Worm (Caenorhabditis elegans) whole organism, young adult: Measurements from ENCODE around the gene nac-2.

Experiments used
- C06A6.2 ChIP-seq: fragments of 200-800 bp; sonication (Bioruptor generic); conservative IDR thresholded peaks from 2 replicates; pipeline ENCODE4 v1.3.6; 2022; ENCODE audit warnings: missing genetic modification characterization, missing compliant biosample characterization
- F10E7.11 ChIP-seq: sonication (generic microtip); optimal IDR thresholded peaks from 2 replicates; lab custom pipeline; 2017; ENCODE audit warnings: mild to moderate bottlenecking, missing genetic modification characterization, moderate library complexity, missing compliant biosample characterization
- F39B2.1 ChIP-seq: fragments of 200-800 bp; sonication (Bioruptor generic); IDR thresholded peaks from 2 replicates; pipeline ENCODE4 v1.3.6; 2022; ENCODE audit warnings: missing genetic modification reagents, missing genetic modification characterization, missing compliant biosample characterization
- F57C9.4 ChIP-seq: sonication (generic microtip); optimal IDR thresholded peaks from 2 replicates; lab custom pipeline; 2017; ENCODE audit warnings: mild to moderate bottlenecking, missing genetic modification characterization, missing compliant biosample characterization
- K12H6.12 ChIP-seq: fragments of 200-800 bp; sonication (Bioruptor generic); optimal IDR thresholded peaks from 2 replicates; lab custom pipeline; 2018; ENCODE audit warnings: mild to moderate bottlenecking, missing genetic modification characterization, missing compliant biosample characterization
- T26A5.8 ChIP-seq: sonication (generic microtip); optimal IDR thresholded peaks from 2 replicates; lab custom pipeline; 2016; ENCODE audit warnings: missing genetic modification characterization, missing compliant biosample characterization
- ZK185.1 ChIP-seq: sonication (generic microtip); optimal IDR thresholded peaks from 2 replicates; lab custom pipeline; 2016; ENCODE audit warnings: mild to moderate bottlenecking, missing genetic modification characterization, missing compliant biosample characterization; ENCODE audit not compliant: poor library complexity, severe bottlenecking
- attf-6 ChIP-seq: fragments of 200-800 bp; sonication (Bioruptor generic); IDR thresholded peaks from 2 replicates; pipeline ENCODE4 v1.3.6; 2022; ENCODE audit warnings: missing genetic modification reagents, missing genetic modification characterization, missing compliant biosample characterization
- cebp-2 ChIP-seq: fragments of 200-800 bp; sonication (Bioruptor generic); IDR thresholded peaks from 2 replicates; pipeline ENCODE4 v1.3.6; 2022; ENCODE audit warnings: missing genetic modification characterization, missing compliant biosample characterization
- ceh-40 ChIP-seq: fragments of 200-800 bp; sonication (Bioruptor generic); IDR thresholded peaks from 2 replicates; pipeline ENCODE4 v1.3.6; 2022; ENCODE audit warnings: missing genetic modification characterization, missing compliant biosample characterization
- chd-7 ChIP-seq: sonication (generic microtip); optimal IDR thresholded peaks from 2 replicates; lab custom pipeline; 2016; ENCODE audit warnings: mild to moderate bottlenecking, missing genetic modification characterization, moderate library complexity, missing compliant biosample characterization
- die-1 ChIP-seq: sonication (generic microtip); optimal IDR thresholded peaks from 2 replicates; lab custom pipeline; 2016; ENCODE audit warnings: missing genotype, mild to moderate bottlenecking, missing genetic modification characterization, missing compliant biosample characterization
- dpff-1 ChIP-seq: sonication (generic microtip); optimal IDR thresholded peaks from 2 replicates; lab custom pipeline; 2017; ENCODE audit warnings: mild to moderate bottlenecking, missing genetic modification characterization, missing compliant biosample characterization
- dpl-1 ChIP-seq: fragments of 150-350 bp; optimal IDR thresholded peaks from 2 replicates; lab custom pipeline; 2014; ENCODE audit warnings: missing biosample characterization, missing genetic modification reagents, missing genetic modification characterization
- efl-1 ChIP-seq: fragments of 150-350 bp; optimal IDR thresholded peaks from 2 replicates; lab custom pipeline; 2014; ENCODE audit warnings: missing biosample characterization, missing genetic modification reagents, missing genetic modification characterization
- egl-18 ChIP-seq: fragments of 200-800 bp; sonication (Bioruptor generic); IDR thresholded peaks from 2 replicates; pipeline ENCODE4 v1.3.6; 2022; ENCODE audit warnings: missing genetic modification reagents, missing genetic modification characterization, missing compliant biosample characterization
- egl-44 ChIP-seq: fragments of 200-800 bp; sonication (Bioruptor generic); IDR thresholded peaks from 2 replicates; pipeline ENCODE4 v1.3.6; 2022; ENCODE audit warnings: missing genetic modification reagents, missing genetic modification characterization, missing compliant biosample characterization
- ekl-4 ChIP-seq: fragments of 200-800 bp; sonication (Bioruptor generic); IDR thresholded peaks from 2 replicates; pipeline ENCODE4 v1.3.6; 2022; ENCODE audit warnings: missing genetic modification reagents, missing genetic modification characterization, missing compliant biosample characterization
- hmg-1.2 ChIP-seq: fragments of 200-800 bp; sonication (Bioruptor generic); IDR thresholded peaks from 2 replicates; pipeline ENCODE4 v1.3.6; 2022; ENCODE audit warnings: missing genetic modification reagents, missing genetic modification characterization, missing compliant biosample characterization
- let-526 ChIP-seq: fragments of 200-800 bp; sonication (Bioruptor generic); IDR thresholded peaks from 2 replicates; pipeline ENCODE4 v1.3.6; 2022; ENCODE audit warnings: missing genetic modification reagents, missing genetic modification characterization, missing compliant biosample characterization
- lin-35 ChIP-seq, 3 experiments: fragments of 150-350 bp in 2 of 3; sonication (generic microtip) in 1 of 3; optimal IDR thresholded peaks; 2 replicates each; lab custom pipeline; 2014 to 2018; ENCODE audit warnings: missing biosample characterization in 3 of 3, missing genetic modification characterization in 3 of 3, missing genetic modification reagents in 3 of 3
- lin-40 ChIP-seq: sonication (generic microtip); optimal IDR thresholded peaks from 2 replicates; lab custom pipeline; 2016; ENCODE audit warnings: missing genetic modification characterization, mild to moderate bottlenecking, missing compliant biosample characterization, missing genotype, missing genetic modification reagents
- lin-54 ChIP-seq: fragments of 200-800 bp; sonication (Bioruptor generic); optimal IDR thresholded peaks from 2 replicates; lab custom pipeline; 2018; ENCODE audit warnings: mild to moderate bottlenecking, missing genetic modification characterization, missing compliant biosample characterization
- lir-1 ChIP-seq: fragments of 200-800 bp; sonication (Bioruptor generic); conservative IDR thresholded peaks from 2 replicates; pipeline ENCODE4 v1.3.6; 2022; ENCODE audit warnings: missing genetic modification reagents, missing genetic modification characterization, missing compliant biosample characterization
- mel-28 ChIP-seq: sonication (generic microtip); optimal IDR thresholded peaks from 2 replicates; lab custom pipeline; 2016; ENCODE audit warnings: borderline replicate concordance, mild to moderate bottlenecking, missing genetic modification characterization, missing compliant biosample characterization
- mxl-1 ChIP-seq: sonication (generic microtip); optimal IDR thresholded peaks from 2 replicates; lab custom pipeline; 2016; ENCODE audit warnings: missing genetic modification characterization, missing compliant biosample characterization
- nhr-27 ChIP-seq: fragments of 200-800 bp; sonication (Bioruptor generic); optimal IDR thresholded peaks from 2 replicates; lab custom pipeline; 2018; ENCODE audit warnings: mild to moderate bottlenecking, missing genetic modification characterization, moderate library complexity, missing compliant biosample characterization
- nhr-80 ChIP-seq: sonication (generic microtip); optimal IDR thresholded peaks from 2 replicates; lab custom pipeline; 2016; ENCODE audit warnings: missing genetic modification characterization, missing compliant biosample characterization
- rpc-1 ChIP-seq, 2 experiments: fragments of 150-350 bp in 1 of 2; sonication (generic microtip) in 1 of 2; optimal IDR thresholded peaks; 2 replicates each; lab custom pipeline; 2014 to 2018; ENCODE audit warnings: missing biosample characterization in 1 of 2, missing genetic modification characterization in 1 of 2, missing genetic modification reagents in 1 of 2, missing genotype in 1 of 2
- sdz-38 ChIP-seq: sonication (generic microtip); optimal IDR thresholded peaks from 2 replicates; lab custom pipeline; 2016; ENCODE audit warnings: missing genotype, missing genetic modification characterization, missing compliant biosample characterization
- snpc-1.1 ChIP-seq: sonication (generic microtip); optimal IDR thresholded peaks from 2 replicates; lab custom pipeline; 2017; ENCODE audit warnings: missing genetic modification characterization, mild to moderate bottlenecking, missing compliant biosample characterization, antibody characterized with exemption, moderate library complexity, missing genotype, missing genetic modification reagents; ENCODE audit not compliant: insufficient read depth
- snpc-4 ChIP-seq, 5 experiments: fragments of 150-350 bp in 1 of 5; sonication (generic microtip) in 4 of 5; optimal IDR thresholded peaks; 2 replicates each; lab custom pipeline; 2014 to 2018; ENCODE audit warnings: missing genetic modification characterization in 5 of 5, missing biosample characterization in 3 of 5, antibody characterized with exemption in 2 of 5, mild to moderate bottlenecking in 2 of 5, missing compliant biosample characterization in 2 of 5, missing genotype in 2 of 5, moderate library complexity in 2 of 5, missing genetic modification reagents in 1 of 5
- somi-1 ChIP-seq: fragments of 200-800 bp; sonication (Bioruptor generic); optimal IDR thresholded peaks from 2 replicates; lab custom pipeline; 2018; ENCODE audit warnings: mild to moderate bottlenecking, missing genetic modification characterization, missing compliant biosample characterization
- sptf-2 ChIP-seq: fragments of 200-800 bp; sonication (Bioruptor generic); optimal IDR thresholded peaks from 2 replicates; lab custom pipeline; 2018; ENCODE audit warnings: mild to moderate bottlenecking, missing genetic modification characterization, missing compliant biosample characterization
- tbp1 ChIP-seq: fragments of 200-800 bp; sonication (Bioruptor generic); optimal IDR thresholded peaks from 2 replicates; lab custom pipeline; 2018; ENCODE audit warnings: mild to moderate bottlenecking, missing genetic modification characterization, missing compliant biosample characterization
- zfh-2 ChIP-seq: fragments of 200-800 bp; sonication (Bioruptor generic); conservative IDR thresholded peaks from 2 replicates; pipeline ENCODE4 v1.3.6; 2022; ENCODE audit warnings: missing genetic modification reagents, missing genetic modification characterization, missing compliant biosample characterization
- zim-3 ChIP-seq: sonication (generic microtip); optimal IDR thresholded peaks from 2 replicates; lab custom pipeline; 2017; ENCODE audit warnings: mild to moderate bottlenecking, missing genetic modification characterization, moderate library complexity, missing compliant biosample characterization
- ztf-18 ChIP-seq: sonication (generic microtip); optimal IDR thresholded peaks from 2 replicates; lab custom pipeline; 2016; ENCODE audit warnings: missing genotype, mild to moderate bottlenecking, missing genetic modification characterization, missing compliant biosample characterization

Gene nac-2

DNA sequence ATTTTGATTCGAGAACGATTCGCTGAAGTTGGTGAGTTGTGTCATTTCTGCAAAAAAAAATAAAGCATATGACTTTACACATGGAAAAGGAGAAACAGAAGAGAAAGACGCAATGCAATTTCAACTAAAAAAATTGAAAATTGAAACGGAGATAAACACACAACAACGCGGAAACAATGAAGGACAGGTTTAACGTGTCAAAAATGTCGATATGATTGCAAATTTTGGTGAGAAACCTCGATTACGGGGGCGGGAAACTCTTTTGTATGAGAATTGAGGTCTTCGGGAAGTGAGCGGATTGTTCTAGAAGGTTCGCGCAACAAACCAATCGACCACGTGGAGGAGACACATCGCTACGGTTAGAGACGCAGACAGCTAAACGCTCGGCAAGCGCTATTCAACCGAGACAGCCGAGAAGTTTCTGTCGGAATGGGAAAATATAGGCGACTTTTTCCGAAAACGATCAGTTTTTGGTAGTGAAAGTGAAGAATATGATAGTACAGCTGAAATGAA is 10.7 kb upstream of the nac-2 start, which contains the start of gene R107.5 (continued):
- peak; percentile 84 for TF ChIP-seq mel-28 (tag; lab: Kevin White, UChicago)
- TF ChIP-seq efl-1 (GFP tag; lab: Kevin White, UChicago): no peak
- no peak for TF ChIP-seq mxl-1 (tag; lab: Kevin White, UChicago)
- no peak for TF ChIP-seq snpc-4 (GFP tag; optimal IDR thresholded peaks at IDR 0.05; lab: Kevin White, UChicago)
- TF ChIP-seq snpc-4 (tag; optimal IDR thresholded peaks at IDR 0.05; lab: Kevin White, UChicago): peak in 2 of 4 experiments; percentile 48 to 77
- 0 out of 2 replicates have a peak, but pooled peaks have one; percentile 42 for TF ChIP-seq ceh-40 (GFP tag; lab: Robert Waterston, UW)
- TF ChIP-seq rpc-1 (optimal IDR thresholded peaks at IDR 0.05; lab: Kevin White, UChicago): peak; percentile 97
- TF ChIP-seq rpc-1 (tag; optimal IDR thresholded peaks at IDR 0.05; lab: Kevin White, UChicago): no peak
- no peak for TF ChIP-seq sdz-38 (tag; lab: Kevin White, UChicago)
- peak; percentile 89 for TF ChIP-seq C06A6.2
- TF ChIP-seq lir-1: peak; percentile 93
- TF ChIP-seq zfh-2 (GFP tag; lab: Robert Waterston, UW): peak; percentile 93
- peak in 2 of 3 experiments; percentile 52 to 78 for TF ChIP-seq lin-35 (GFP tag; optimal IDR thresholded peaks at IDR 0.05; lab: Kevin White, UChicago)
- peak; percentile 55; the same call in 1 of the 2 replicates for TF ChIP-seq attf-6 (GFP tag; lab: Robert Waterston, UW)
- peak; percentile 87 for TF ChIP-seq cebp-2 (GFP tag; lab: Robert Waterston, UW)
- TF ChIP-seq egl-18 (GFP tag; lab: Robert Waterston, UW): peak; percentile 91
- peak; percentile 20 for TF ChIP-seq die-1 (tag; lab: Kevin White, UChicago)
- peak; percentile 95 for TF ChIP-seq dpff-1
- no peak for TF ChIP-seq T26A5.8 (tag; lab: Kevin White, UChicago)
- peak; percentile 96 for TF ChIP-seq K12H6.12 (tag; lab: Kevin White, UChicago)
- peak; percentile 97 for TF ChIP-seq somi-1 (GFP tag; lab: Kevin White, UChicago)
- TF ChIP-seq snpc-1.1: no peak
- TF ChIP-seq F10E7.11 (tag; lab: Kevin White, UChicago): peak; percentile 82
- TF ChIP-seq ZK185.1 (tag; lab: Kevin White, UChicago): peak; percentile 47
- peak; percentile 76 for TF ChIP-seq tbp1 (GFP tag; lab: Kevin White, UChicago)
- TF ChIP-seq F57C9.4 (tag; lab: Kevin White, UChicago): peak; percentile 86
- TF ChIP-seq chd-7 (tag; lab: Kevin White, UChicago): peak; percentile 99
- TF ChIP-seq nhr-80 (tag; lab: Kevin White, UChicago): peak; percentile 31
- TF ChIP-seq egl-44 (GFP tag; lab: Robert Waterston, UW): peak; percentile 84
- TF ChIP-seq zim-3: peak; percentile 94
- TF ChIP-seq ekl-4 (GFP tag; lab: Robert Waterston, UW): peak; percentile 98
- peak; percentile 86 for TF ChIP-seq lin-54 (GFP tag; lab: Kevin White, UChicago)
- TF ChIP-seq ztf-18 (tag; lab: Kevin White, UChicago): peak; percentile 63
- TF ChIP-seq hmg-1.2 (GFP tag; lab: Robert Waterston, UW): peak; percentile 95
- peak; percentile 98 for TF ChIP-seq let-526 (GFP tag; lab: Robert Waterston, UW)
- TF ChIP-seq F39B2.1 (GFP tag; lab: Robert Waterston, UW): no peak
- no peak for TF ChIP-seq sptf-2 (GFP tag; lab: Kevin White, UChicago)
- peak; percentile 95 for TF ChIP-seq nhr-27
- TF ChIP-seq lin-40: peak; percentile 97
- TF ChIP-seq dpl-1: peak; percentile 42
